Fruit fly (Drosophila melanogaster) whole organism, adult: Measurements from ENCODE around the gene COX6AL2.

Experiments
- CG11617 ChIP-seq: fragments of 200-800 bp; sonication (Bioruptor generic); optimal IDR thresholded peaks from 2 replicates; lab custom pipeline; 2017; ENCODE audit warnings: mild to moderate bottlenecking, missing biosample characterization, missing genetic modification reagents, missing genetic modification characterization
- CG1620 ChIP-seq: fragments of 200-800 bp; sonication (Bioruptor generic); optimal IDR thresholded peaks from 2 replicates; lab custom pipeline; 2016; ENCODE audit warnings: missing biosample characterization, missing genetic modification characterization
- CG7045 ChIP-seq: fragments of 200-800 bp; sonication (Bioruptor generic); optimal IDR thresholded peaks from 2 replicates; lab custom pipeline; 2017; ENCODE audit warnings: missing biosample characterization, mild to moderate bottlenecking, missing genetic modification characterization
- kay ChIP-seq: fragments of 200-800 bp; sonication (Bioruptor generic); peaks from one replicate; lab custom pipeline; 2016; ENCODE audit warnings: missing biosample characterization, missing genetic modification characterization, borderline replicate concordance

dm6 chr3L:18861893-18862292 is 52.1 kb downstream of the COX6AL2 start:
- no peak for TF ChIP-seq CG7045 (GFP tag; lab: Kevin White, UChicago)
- peak; percentile 56 for TF ChIP-seq kay
- no peak for TF ChIP-seq CG11617
- no peak for TF ChIP-seq CG1620 (GFP tag; lab: Kevin White, UChicago)
